Fruit fly (Drosophila melanogaster): ENCODE measurements around the gene Epg5.

Gene Epg5

dm6 chr3R:18743270-18743922 is 15.3 kb downstream of the Epg5 start, which contains the start of gene Mekk1:
Gene Mekk1 (minus strand): TSS chr3R:18743594.
- no peak for TF ChIP-seq CTCF (optimal IDR thresholded peaks at IDR 0.05)
- TF ChIP-seq CG8478 (optimal IDR thresholded peaks at IDR 0.05), result no peak

dm6 chr3R:18742358-18743269 is 16.1 kb downstream of the Epg5 start:
- TF ChIP-seq CTCF (optimal IDR thresholded peaks at IDR 0.05) (no peak), CG8478 (optimal IDR thresholded peaks at IDR 0.05) (no peak)

DNA sequence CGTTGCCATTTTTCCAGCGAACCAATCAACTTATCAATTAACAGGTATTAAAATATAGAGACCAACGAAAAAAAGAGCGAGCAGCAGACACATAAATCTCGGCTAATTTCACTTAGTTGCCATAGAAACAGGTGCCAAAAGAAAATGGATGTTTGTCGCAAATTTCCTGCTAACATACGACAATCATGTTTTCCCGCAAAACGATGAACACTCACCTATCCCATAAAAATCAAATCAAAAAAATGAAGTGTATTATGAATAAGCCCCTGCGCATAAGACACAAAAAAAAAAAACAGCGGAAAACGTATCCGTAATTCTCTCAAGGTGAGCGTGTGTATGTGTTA is 16.9 kb downstream of the Epg5 start:
- TF ChIP-seq CTCF (optimal IDR thresholded peaks at IDR 0.05), result no peak
- TF ChIP-seq CG8478 (optimal IDR thresholded peaks at IDR 0.05), result no peak

dm6 chr3R:18741027-18741843 is 17.4 kb downstream of the Epg5 start:
- TF ChIP-seq CG8478 (optimal IDR thresholded peaks at IDR 0.05), result no peak
- TF ChIP-seq CTCF (optimal IDR thresholded peaks at IDR 0.05), result no peak

DNA sequence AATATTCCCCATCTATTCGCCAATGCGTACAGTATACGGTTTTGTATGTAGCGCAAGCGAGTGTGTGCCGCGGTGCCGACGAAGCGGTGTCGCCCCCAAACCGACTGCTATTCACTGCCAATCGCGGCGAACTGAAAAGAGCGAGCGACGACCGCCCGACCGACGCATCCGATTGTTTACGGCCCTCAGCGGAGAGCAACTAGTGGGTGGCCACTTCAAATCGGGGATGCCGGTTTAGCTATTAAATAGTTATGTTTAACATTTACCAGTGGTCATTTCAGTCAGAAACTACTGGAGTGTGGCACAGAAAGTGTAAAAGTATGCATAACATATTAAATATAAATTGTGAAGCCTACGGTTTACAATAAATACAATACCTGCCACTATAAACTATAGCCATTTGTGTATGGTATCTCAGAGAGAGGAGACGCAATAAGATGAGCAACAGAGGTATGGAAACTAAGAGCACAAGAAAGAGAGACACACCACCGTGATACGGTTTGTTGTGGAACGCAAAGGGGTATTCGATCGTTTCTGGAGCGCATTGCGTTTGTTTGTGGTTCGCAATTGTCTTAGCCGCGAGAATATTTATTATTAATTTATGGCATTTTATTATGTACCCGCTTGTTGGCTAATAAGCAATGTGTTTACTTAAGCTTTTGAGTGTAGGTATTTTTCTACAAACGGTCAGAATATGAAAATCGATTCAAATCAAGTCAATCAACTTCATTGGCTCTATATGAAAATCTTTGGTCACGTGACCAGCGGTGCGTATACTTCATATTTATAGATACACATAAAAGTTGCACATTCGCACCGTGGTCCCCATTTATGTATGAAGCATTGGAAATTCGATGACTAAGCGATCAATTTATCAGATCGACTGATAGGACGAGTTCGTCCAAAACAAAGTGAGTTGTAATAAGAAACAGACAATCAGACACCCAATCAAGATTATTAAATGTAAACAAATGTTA is 18.4 kb downstream of the Epg5 start:
- TF ChIP-seq CTCF (optimal IDR thresholded peaks at IDR 0.05) (no peak), CG8478 (optimal IDR thresholded peaks at IDR 0.05) (no peak)

DNA sequence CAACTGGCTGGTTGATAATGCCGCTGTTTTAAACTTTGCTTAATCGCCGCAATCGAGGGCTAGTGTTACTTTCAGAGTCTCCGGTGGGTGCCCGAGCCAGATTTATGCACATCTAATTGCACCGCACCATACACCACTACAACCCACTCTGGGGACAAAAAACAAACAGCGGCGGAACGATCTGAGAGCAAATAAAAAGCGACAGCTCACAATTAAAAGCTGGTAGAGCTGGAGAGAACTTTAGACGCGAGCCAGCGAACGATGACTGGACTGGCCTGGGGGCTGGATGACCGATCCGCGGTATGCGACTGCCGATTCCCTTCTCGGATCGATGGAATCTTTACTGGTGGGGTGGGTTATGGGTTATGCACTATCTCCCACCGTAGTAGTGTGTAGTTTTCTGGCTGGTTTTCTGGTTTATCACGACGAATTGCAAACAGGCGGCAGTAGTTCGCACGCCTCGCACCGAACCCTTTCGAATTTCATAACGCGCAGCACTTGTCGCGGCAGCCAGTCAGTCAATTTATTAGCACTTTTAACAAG is 19.2 kb downstream of the Epg5 start:
- TF ChIP-seq CG8478 (optimal IDR thresholded peaks at IDR 0.05), result no peak
- TF ChIP-seq CTCF (optimal IDR thresholded peaks at IDR 0.05), result no peak

dm6 chr3R:18738705-18739434 is 19.8 kb downstream of the Epg5 start:
- TF ChIP-seq CG8478 (optimal IDR thresholded peaks at IDR 0.05) (no peak), CTCF (optimal IDR thresholded peaks at IDR 0.05) (no peak)

DNA sequence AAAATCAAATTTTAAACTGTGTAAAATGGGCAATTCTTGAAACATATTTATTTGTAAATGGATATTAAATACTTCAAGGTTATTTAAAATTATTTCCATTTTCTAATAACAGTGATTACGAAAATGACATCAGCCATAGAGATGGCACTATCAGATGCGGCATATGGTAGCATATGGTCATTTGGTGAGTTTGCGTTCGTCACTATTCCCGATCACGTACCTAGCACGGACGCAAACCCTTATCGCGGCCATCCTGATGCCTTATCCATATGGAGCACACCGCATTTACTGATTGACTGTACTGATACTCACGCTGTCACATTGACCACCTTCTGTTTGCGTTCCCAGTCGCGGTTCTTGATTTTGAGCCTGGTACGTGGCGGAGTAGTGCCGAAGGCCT is 20.6 kb downstream of the Epg5 start:
- TF ChIP-seq CTCF (optimal IDR thresholded peaks at IDR 0.05) (peak; percentile 4 to 28), CG8478 (optimal IDR thresholded peaks at IDR 0.05) (no peak)

DNA sequence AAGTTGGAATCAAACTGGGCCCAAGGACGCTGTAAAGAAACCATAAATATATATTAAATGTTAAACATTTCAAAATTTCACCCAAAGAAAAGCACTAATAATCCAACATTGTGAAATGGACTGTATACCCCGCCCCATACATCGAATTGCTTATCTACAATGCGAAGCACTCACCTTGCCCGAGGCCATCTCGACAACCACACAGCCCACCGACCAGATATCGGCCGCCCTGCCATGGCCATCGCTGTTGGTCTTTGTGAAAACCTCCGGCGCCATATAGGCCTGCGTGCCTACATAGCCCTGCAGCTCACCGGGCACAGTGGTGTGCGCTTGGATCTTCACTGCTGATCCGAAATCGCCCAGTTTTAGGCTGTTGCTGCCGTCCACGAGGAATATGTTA is 25.1 kb downstream of the Epg5 start:
- TF ChIP-seq CTCF (optimal IDR thresholded peaks at IDR 0.05) (no peak), CG8478 (optimal IDR thresholded peaks at IDR 0.05) (no peak)

DNA sequence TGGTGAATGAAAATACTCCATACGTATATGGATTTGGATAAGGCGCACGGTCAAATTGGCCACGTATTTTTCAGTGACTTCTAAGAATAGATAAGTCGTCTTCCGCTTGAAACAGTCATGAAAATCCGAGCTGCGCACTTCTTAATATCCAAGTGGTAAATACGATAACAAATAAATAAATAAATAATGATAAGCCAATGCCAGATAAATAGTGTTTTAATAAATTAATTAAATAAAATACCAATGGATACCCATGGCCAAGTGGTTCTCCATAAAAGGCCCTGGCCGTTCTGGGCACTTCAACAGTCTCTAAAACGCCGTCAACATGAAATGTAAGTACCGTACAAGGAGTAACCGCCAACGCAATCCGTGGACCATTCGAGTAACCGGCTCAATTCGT is 26.3 kb downstream of the Epg5 start, which contains the start of gene CG14302:
Gene CG14302 (plus strand): TSS at position 301 of the 400 bp plus-strand sequence.
- TF ChIP-seq CG8478 (optimal IDR thresholded peaks at IDR 0.05) (no peak), CTCF (optimal IDR thresholded peaks at IDR 0.05) (no peak)

- TF ChIP-seq CTCF (optimal IDR thresholded peaks at IDR 0.05), result no peak
- no peak for TF ChIP-seq CG8478 (optimal IDR thresholded peaks at IDR 0.05)
Measured at dm6 chr3R:18731241-18731640, 27.4 kb downstream of the Epg5 start.

DNA sequence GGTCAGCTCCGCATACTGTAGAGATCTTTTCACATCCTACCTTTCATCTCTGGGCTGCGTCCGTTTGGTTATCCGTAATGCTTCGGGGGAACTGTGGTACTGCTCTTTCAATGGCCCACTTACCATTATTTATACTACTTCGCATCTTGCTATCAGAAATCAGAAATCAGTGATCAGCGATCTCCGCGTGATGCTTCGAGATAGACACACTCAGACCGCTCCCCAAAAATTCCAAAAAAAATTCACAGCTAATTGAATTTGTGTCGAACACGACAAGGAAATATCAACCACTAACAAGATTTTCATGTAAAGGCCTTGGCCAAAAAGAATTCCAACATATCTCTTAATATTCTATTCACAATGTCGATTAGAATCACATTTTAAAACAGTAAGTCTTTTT is 30.3 kb downstream of the Epg5 start, which contains the start of gene CG7715:
Gene CG7715 (minus strand): TSS at position 101 of the 400 bp plus-strand sequence.
- no peak for TF ChIP-seq CG8478 (optimal IDR thresholded peaks at IDR 0.05)
- TF ChIP-seq CTCF (optimal IDR thresholded peaks at IDR 0.05), result no peak

DNA sequence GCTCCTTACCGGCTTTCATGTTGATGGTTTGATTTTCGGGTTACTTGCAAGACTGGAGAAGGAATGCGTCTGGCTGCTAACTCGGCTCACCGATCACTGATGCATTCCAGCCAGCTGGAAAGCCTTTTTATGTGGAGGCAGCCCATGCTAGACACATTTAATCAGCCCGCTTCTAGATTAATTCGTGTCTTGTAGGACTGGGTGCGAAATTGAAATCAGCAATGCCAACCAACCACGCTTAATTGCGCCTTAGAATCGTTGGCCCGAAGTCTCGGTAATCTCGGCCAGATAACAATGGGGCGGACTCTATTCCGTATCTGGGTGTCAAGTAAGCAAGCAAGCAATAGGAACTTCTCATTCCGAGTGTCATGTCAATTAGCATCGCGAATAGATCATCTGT is 32.3 kb downstream of the Epg5 start, which contains the start of gene CG7714:
Gene CG7714 (minus strand): TSS at position 101 of the 400 bp plus-strand sequence.
- TF ChIP-seq CG8478 (optimal IDR thresholded peaks at IDR 0.05) (no peak), CTCF (optimal IDR thresholded peaks at IDR 0.05) (no peak)

Data from S2 (cell line).